Fruit fly (Drosophila melanogaster): ENCODE data around the gene wnd.
A peak's percentile ranks its signal among the peaks of the same experiment; 100 is the strongest.

wnd gene

dm6 chr3L:19655923-19656322, 20.3 kb upstream of the wnd start (continued):
- TF ChIP-seq Mad (GFP tag; optimal IDR thresholded peaks at IDR 0.05) (peak; percentile 13), esg (GFP tag; conservative IDR thresholded peaks at IDR 0.05) (peak; percentile 53), CG5180 (GFP tag; optimal IDR thresholded peaks at IDR 0.05) (peak; percentile 56), peb (GFP tag; IDR thresholded peaks at IDR 0.05) (peak; percentile 27; the same call in 1 of the 2 replicates), CG8765 (GFP tag; IDR thresholded peaks at IDR 0.05) (peak; percentile 70; the same call in 1 of the 2 replicates), emc (GFP tag; optimal IDR thresholded peaks at IDR 0.05) (no peak), CG4282 (GFP tag; optimal IDR thresholded peaks at IDR 0.05) (no peak), HmgD (GFP tag; optimal IDR thresholded peaks at IDR 0.05) (no peak), gcm (GFP tag; optimal IDR thresholded peaks at IDR 0.05) (peak; percentile 58), trh (GFP tag; optimal IDR thresholded peaks at IDR 0.05) (peak; percentile 15), ato (GFP tag; IDR thresholded peaks at IDR 0.05; ENCODE audit: partially characterized antibody) (no peak), cato (GFP tag; optimal IDR thresholded peaks at IDR 0.05; ENCODE audit: borderline replicate concordance) (no peak), CG13624 (GFP tag; optimal IDR thresholded peaks at IDR 0.05) (peak; percentile 13), Mrtf (GFP tag; IDR thresholded peaks at IDR 0.05) (peak; percentile 57; the same call in 2 of the 3 replicates), danr (GFP tag; IDR thresholded peaks at IDR 0.05) (no peak), lbe (GFP tag; optimal IDR thresholded peaks at IDR 0.05) (no peak), gcm2 (GFP tag; optimal IDR thresholded peaks at IDR 0.05) (peak; percentile 7), tin (GFP tag; optimal IDR thresholded peaks at IDR 0.05) (peak; percentile 26), CG3726 (GFP tag; IDR thresholded peaks at IDR 0.05) (no peak; the same call in 2 of the 3 replicates), twi (tag; optimal IDR thresholded peaks at IDR 0.05) (peak; percentile 42), wek (GFP tag; optimal IDR thresholded peaks at IDR 0.05) (peak; percentile 44), Fer3 (tag; optimal IDR thresholded peaks at IDR 0.05) (peak; percentile 27), CG9609 (GFP tag; optimal IDR thresholded peaks at IDR 0.05) (no peak), CG4820 (GFP tag; optimal IDR thresholded peaks at IDR 0.05) (peak; percentile 49), CG16779 (GFP tag; IDR thresholded peaks at IDR 0.05) (no peak), Antp (GFP tag; optimal IDR thresholded peaks at IDR 0.05) (no peak), CG13287 (GFP tag; IDR thresholded peaks at IDR 0.05; ENCODE audit: partially characterized antibody) (no peak), aop (GFP tag; IDR thresholded peaks at IDR 0.05) (0 out of 2 replicates have a peak, but pooled peaks have one; percentile 31), bbx (GFP tag; IDR thresholded peaks at IDR 0.05; ENCODE audit: partially characterized antibody) (no peak), Trl (optimal IDR thresholded peaks at IDR 0.05) (no peak), Trl (GFP tag; optimal IDR thresholded peaks at IDR 0.05) (peak; percentile 5), CG10979 (tag; optimal IDR thresholded peaks at IDR 0.05) (peak; percentile 68), sens (GFP tag) (peak; percentile 91), stwl (tag; optimal IDR thresholded peaks at IDR 0.05) (no peak), dmrt11E (tag; optimal IDR thresholded peaks at IDR 0.05) (peak; percentile 67), tll (GFP tag; optimal IDR thresholded peaks at IDR 0.05) (no peak), chif (GFP tag; optimal IDR thresholded peaks at IDR 0.05) (peak in 1 of 2 experiments; percentile 23), caup (GFP tag; optimal IDR thresholded peaks at IDR 0.05; ENCODE audit: severe bottlenecking) (peak; percentile 34), Kr (GFP tag; optimal IDR thresholded peaks at IDR 0.05) (no peak), CG8089 (GFP tag; optimal IDR thresholded peaks at IDR 0.05) (peak; percentile 16), bab2 (GFP tag; optimal IDR thresholded peaks at IDR 0.05) (peak; percentile 46), CG8944 (GFP tag; optimal IDR thresholded peaks at IDR 0.05) (no peak), CG1529 (GFP tag; optimal IDR thresholded peaks at IDR 0.05) (peak; percentile 58), E2f1 (GFP tag; IDR thresholded peaks at IDR 0.05) (no peak), Dfd (GFP tag; optimal IDR thresholded peaks at IDR 0.05) (no peak), CG14965 (GFP tag; optimal IDR thresholded peaks at IDR 0.05; ENCODE audit: borderline replicate concordance) (no peak), Rx (GFP tag; IDR thresholded peaks at IDR 0.05) (0 out of 2 replicates have a peak, but pooled peaks have one; percentile 15), fru (optimal IDR thresholded peaks at IDR 0.05) (no peak), en (GFP tag; optimal IDR thresholded peaks at IDR 0.05) (no peak), Myb (GFP tag; optimal IDR thresholded peaks at IDR 0.05) (no peak), ase (GFP tag; IDR thresholded peaks at IDR 0.05) (no peak), CG10654 (GFP tag; optimal IDR thresholded peaks at IDR 0.05) (no peak)

Data from whole organism, embryonic.